Worm (Caenorhabditis elegans) whole organism, L1 larva: ENCODE results near the gene nphp-4.
"Not testable (repeated sequence)": the region's sequence is repeated elsewhere in the genome, so short reads cannot be mapped to it uniquely, and the experiment has no call there.

Source experiments
- ama-1 ChIP-seq: fragments of 150-350 bp; optimal IDR thresholded peaks from 2 replicates; lab custom pipeline; 2014
- nhr-20 ChIP-seq: sonication (generic microtip); optimal IDR thresholded peaks from 2 replicates; lab custom pipeline; 2016; ENCODE audit warnings: mild to moderate bottlenecking, missing genetic modification characterization, missing compliant biosample characterization
- nhr-237 ChIP-seq: fragments of 150-350 bp; optimal IDR thresholded peaks from 2 replicates; lab custom pipeline; 2014; ENCODE audit warnings: missing biosample characterization, missing genetic modification characterization
- nhr-84 ChIP-seq: sonication (generic microtip); optimal IDR thresholded peaks from 2 replicates; lab custom pipeline; 2017; ENCODE audit warnings: missing biosample characterization, missing genetic modification characterization
- unc-86 ChIP-seq: sonication (generic microtip); optimal IDR thresholded peaks from 2 replicates; lab custom pipeline; 2016; ENCODE audit warnings: missing genetic modification characterization, missing compliant biosample characterization

DNA sequence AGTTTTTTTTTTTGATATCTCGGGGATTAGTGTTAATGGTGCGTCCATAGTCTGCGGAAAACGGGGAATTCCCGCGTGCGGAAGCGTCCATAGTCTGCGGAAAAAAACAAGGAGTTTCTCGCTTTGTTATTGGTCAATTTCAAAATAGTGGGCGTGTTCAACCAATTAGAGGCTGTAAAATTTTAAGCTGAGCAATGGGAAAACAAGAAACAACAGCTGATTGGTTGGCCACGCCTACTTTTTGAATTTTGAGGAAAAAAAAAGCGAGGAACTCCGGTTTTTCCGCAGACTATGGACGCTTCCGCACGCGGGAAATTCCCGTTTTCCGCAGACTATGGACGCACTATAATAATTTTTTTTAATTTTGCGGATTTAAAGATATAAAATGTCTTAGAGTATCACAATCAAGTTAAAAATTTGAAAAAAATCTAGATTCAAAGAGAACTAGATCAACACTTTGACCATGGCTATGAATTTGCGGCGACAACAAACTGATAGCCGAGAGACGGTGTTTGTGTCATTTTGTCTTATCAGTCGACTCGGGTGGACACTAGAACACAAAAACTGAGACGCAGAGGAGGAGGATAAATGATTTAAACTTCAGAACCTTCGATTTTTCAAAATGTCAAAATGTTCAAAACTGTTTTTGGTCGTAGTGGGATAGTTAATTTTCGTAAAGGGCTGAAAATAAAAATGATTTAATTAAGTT, 20.2 kb downstream of the nphp-4 start:
- not testable (repeated sequence) for TF ChIP-seq nhr-20; nhr-237; nhr-84 (tag; lab: Kevin White, UChicago); unc-86; ama-1 (lab: Kevin White, UChicago)
